Fruit fly (Drosophila melanogaster) whole organism, adult: Measurements from ENCODE around the gene CAH3.

Source experiments
- CG11617 ChIP-seq: fragments of 200-800 bp; sonication (Bioruptor generic); optimal IDR thresholded peaks from 2 replicates; lab custom pipeline; 2017; ENCODE audit warnings: mild to moderate bottlenecking, missing biosample characterization, missing genetic modification reagents, missing genetic modification characterization
- CG12768 ChIP-seq: fragments of 200-800 bp; sonication (Bioruptor generic); optimal IDR thresholded peaks from 2 replicates; lab custom pipeline; 2017; ENCODE audit warnings: missing biosample characterization, missing genetic modification characterization, mild to moderate bottlenecking, moderate library complexity, missing genetic modification reagents
- CG14711 ChIP-seq: fragments of 200-800 bp; sonication (Bioruptor generic); optimal IDR thresholded peaks from 2 replicates; lab custom pipeline; 2018; ENCODE audit warnings: missing biosample characterization, mild to moderate bottlenecking, missing genetic modification characterization, moderate library complexity
- CG1620 ChIP-seq: fragments of 200-800 bp; sonication (Bioruptor generic); optimal IDR thresholded peaks from 2 replicates; lab custom pipeline; 2016; ENCODE audit warnings: missing biosample characterization, missing genetic modification characterization
- CG33017 ChIP-seq: fragments of 200-800 bp; sonication (Bioruptor generic); optimal IDR thresholded peaks from 2 replicates; lab custom pipeline; 2018; ENCODE audit warnings: missing biosample characterization, mild to moderate bottlenecking, missing genetic modification characterization, moderate library complexity
- CG5204 ChIP-seq: fragments of 200-800 bp; sonication (Bioruptor generic); optimal IDR thresholded peaks from 2 replicates; lab custom pipeline; 2016; ENCODE audit warnings: missing biosample characterization, missing genetic modification characterization
- CG7045 ChIP-seq: fragments of 200-800 bp; sonication (Bioruptor generic); optimal IDR thresholded peaks from 2 replicates; lab custom pipeline; 2017; ENCODE audit warnings: missing biosample characterization, mild to moderate bottlenecking, missing genetic modification characterization
- CG7101 ChIP-seq: fragments of 200-800 bp; sonication (Bioruptor generic); optimal IDR thresholded peaks from 2 replicates; lab custom pipeline; 2018; ENCODE audit warnings: missing biosample characterization, mild to moderate bottlenecking, missing genetic modification characterization, moderate library complexity
- Clk ChIP-seq: fragments of 200-800 bp; sonication (Bioruptor generic); optimal IDR thresholded peaks from 2 replicates; lab custom pipeline; 2017; ENCODE audit warnings: missing biosample characterization, missing genetic modification characterization
- Crg-1 ChIP-seq: fragments of 200-800 bp; sonication (Bioruptor generic); optimal IDR thresholded peaks from 2 replicates; lab custom pipeline; 2016; ENCODE audit warnings: missing biosample characterization, missing genetic modification characterization
- Hr96 ChIP-seq: fragments of 200-800 bp; sonication (Bioruptor generic); optimal IDR thresholded peaks from 2 replicates; lab custom pipeline; 2016; ENCODE audit warnings: missing biosample characterization, missing genetic modification characterization
- Mnt ChIP-seq: fragments of 200-800 bp; sonication (Bioruptor generic); optimal IDR thresholded peaks from 2 replicates; lab custom pipeline; 2016; ENCODE audit warnings: missing biosample characterization, mild to moderate bottlenecking, missing genetic modification characterization
- bab1 ChIP-seq: fragments of 200-800 bp; sonication (Bioruptor generic); optimal IDR thresholded peaks from 3 replicates; lab custom pipeline; 2019; ENCODE audit warnings: missing biosample characterization, mild to moderate bottlenecking, missing genetic modification characterization, moderate library complexity
- cic ChIP-seq: fragments of 200-800 bp; sonication (Bioruptor generic); optimal IDR thresholded peaks from 2 replicates; lab custom pipeline; 2017; ENCODE audit warnings: missing biosample characterization, mild to moderate bottlenecking, missing genetic modification characterization, moderate library complexity
- cnc ChIP-seq, 2 experiments: fragments of >200 bp; optimal IDR thresholded peaks; 2 replicates each; lab custom pipeline; 2017
- kay ChIP-seq: fragments of 200-800 bp; sonication (Bioruptor generic); peaks from one replicate; lab custom pipeline; 2016; ENCODE audit warnings: missing biosample characterization, missing genetic modification characterization, borderline replicate concordance
- ovo ChIP-seq: fragments of 200-800 bp; sonication (Bioruptor generic); optimal IDR thresholded peaks from 2 replicates; lab custom pipeline; 2016; ENCODE audit warnings: missing biosample characterization, missing genetic modification characterization
- pad ChIP-seq: fragments of 200-800 bp; sonication (Bioruptor generic); optimal IDR thresholded peaks from 3 replicates; lab custom pipeline; 2017; ENCODE audit warnings: missing biosample characterization, missing genetic modification characterization, mild to moderate bottlenecking, moderate library complexity, missing genetic modification reagents
- tj ChIP-seq: fragments of 200-800 bp; sonication (Bioruptor generic); optimal IDR thresholded peaks from 3 replicates; lab custom pipeline; 2017; ENCODE audit warnings: missing biosample characterization, mild to moderate bottlenecking, missing genetic modification characterization, moderate library complexity
- toe ChIP-seq: fragments of 200-800 bp; sonication (Bioruptor generic); optimal IDR thresholded peaks from 2 replicates; lab custom pipeline; 2016; ENCODE audit warnings: missing biosample characterization, missing genetic modification characterization

The CAH3 gene

dm6 chrX:8709234-8709843 lies 28.3 kb downstream of the CAH3 start, which contains the start of gene Hexo2:
Gene Hexo2, plus strand, starts transcription at chrX:8709652.
- TF ChIP-seq Mnt (GFP tag; lab: Kevin White, UChicago) (peak; percentile 34), bab1 (GFP tag; lab: Kevin White, UChicago) (peak; percentile 98), CG7101 (tag; lab: Kevin White, UChicago) (peak; percentile 89), kay (GFP tag; lab: Kevin White, UChicago) (no peak), CG33017 (tag; lab: Kevin White, UChicago) (peak; percentile 67), CG12768 (GFP tag; lab: Kevin White, UChicago) (peak; percentile 42), CG11617 (GFP tag; lab: Kevin White, UChicago) (peak; percentile 71), CG1620 (GFP tag; lab: Kevin White, UChicago) (peak; percentile 96), Crg-1 (GFP tag; lab: Kevin White, UChicago) (peak; percentile 94), ovo (GFP tag; lab: Kevin White, UChicago) (peak; percentile 33), cnc (optimal IDR thresholded peaks at IDR 0.05; lab: Kevin White, UChicago) (no peak), CG7045 (GFP tag; lab: Kevin White, UChicago) (peak; percentile 38), tj (GFP tag; lab: Kevin White, UChicago) (peak; percentile 83), Hr96 (GFP tag; lab: Kevin White, UChicago) (peak; percentile 87), pad (GFP tag; lab: Kevin White, UChicago) (peak; percentile 88), toe (GFP tag; lab: Kevin White, UChicago) (no peak), Clk (GFP tag; lab: Kevin White, UChicago) (peak; percentile 36), CG14711 (tag; lab: Kevin White, UChicago) (peak; percentile 88), CG5204 (peak; percentile 53), cic (GFP tag; lab: Kevin White, UChicago) (no peak)

- TF ChIP-seq Hr96 (GFP tag; lab: Kevin White, UChicago) (peak; percentile 90), Clk (GFP tag; lab: Kevin White, UChicago) (peak; percentile 75), CG14711 (tag; lab: Kevin White, UChicago) (peak; percentile 88), CG7101 (tag; lab: Kevin White, UChicago) (peak; percentile 94), Mnt (GFP tag; lab: Kevin White, UChicago) (peak; percentile 99), CG11617 (GFP tag; lab: Kevin White, UChicago) (peak; percentile 90), cic (GFP tag; lab: Kevin White, UChicago) (peak; percentile 31), CG1620 (GFP tag; lab: Kevin White, UChicago) (peak; percentile 97), Crg-1 (GFP tag; lab: Kevin White, UChicago) (peak; percentile 87), pad (GFP tag; lab: Kevin White, UChicago) (peak; percentile 85), kay (GFP tag; lab: Kevin White, UChicago) (no peak), CG12768 (GFP tag; lab: Kevin White, UChicago) (peak; percentile 84), ovo (GFP tag; lab: Kevin White, UChicago) (peak; percentile 95), toe (GFP tag; lab: Kevin White, UChicago) (peak; percentile 86), tj (GFP tag; lab: Kevin White, UChicago) (peak; percentile 78), CG7045 (GFP tag; lab: Kevin White, UChicago) (peak; percentile 79), cnc (optimal IDR thresholded peaks at IDR 0.05; lab: Kevin White, UChicago) (no peak), CG33017 (tag; lab: Kevin White, UChicago) (peak; percentile 64), bab1 (GFP tag; lab: Kevin White, UChicago) (peak; percentile 57), CG5204 (peak; percentile 85)
These were observed 33.3 kb downstream of the CAH3 start, which contains the start of the genes CG2004 and CG1785 for dm6 chrX:8714064-8715046. Gene CG2004, minus strand, starts transcription at chrX:8714924. Gene CG1785, plus strand, starts transcription at chrX:8714936.

- TF ChIP-seq ovo (GFP tag; lab: Kevin White, UChicago) (no peak), CG1620 (GFP tag; lab: Kevin White, UChicago) (peak; percentile 7), toe (GFP tag; lab: Kevin White, UChicago) (peak; percentile 21), Mnt (GFP tag; lab: Kevin White, UChicago) (peak; percentile 97), CG12768 (GFP tag; lab: Kevin White, UChicago) (no peak), CG11617 (GFP tag; lab: Kevin White, UChicago) (peak; percentile 28), pad (GFP tag; lab: Kevin White, UChicago) (no peak), tj (GFP tag; lab: Kevin White, UChicago) (peak; percentile 72), CG5204 (peak; percentile 8), Crg-1 (GFP tag; lab: Kevin White, UChicago) (peak; percentile 21), CG14711 (tag; lab: Kevin White, UChicago) (peak; percentile 5), bab1 (GFP tag; lab: Kevin White, UChicago) (peak; percentile 16)
These were observed 39.2 kb downstream of the CAH3 start, which contains the start of gene CG1789 for dm6 chrX:8720213-8720612. Gene CG1789, plus strand, starts transcription at chrX:8720520.

- TF ChIP-seq pad (GFP tag; lab: Kevin White, UChicago) (no peak), Clk (GFP tag; lab: Kevin White, UChicago) (no peak), Crg-1 (GFP tag; lab: Kevin White, UChicago) (no peak), CG11617 (GFP tag; lab: Kevin White, UChicago) (no peak), Mnt (GFP tag; lab: Kevin White, UChicago) (no peak), toe (GFP tag; lab: Kevin White, UChicago) (no peak), CG12768 (GFP tag; lab: Kevin White, UChicago) (no peak), CG33017 (tag; lab: Kevin White, UChicago) (no peak), Hr96 (GFP tag; lab: Kevin White, UChicago) (no peak), CG1620 (GFP tag; lab: Kevin White, UChicago) (no peak)
These were observed 40.4 kb downstream of the CAH3 start for dm6 chrX:8721501-8721900.
